Comparison of ENCODE assay signal across 1 worm cellular context in the genomic region with DNA sequence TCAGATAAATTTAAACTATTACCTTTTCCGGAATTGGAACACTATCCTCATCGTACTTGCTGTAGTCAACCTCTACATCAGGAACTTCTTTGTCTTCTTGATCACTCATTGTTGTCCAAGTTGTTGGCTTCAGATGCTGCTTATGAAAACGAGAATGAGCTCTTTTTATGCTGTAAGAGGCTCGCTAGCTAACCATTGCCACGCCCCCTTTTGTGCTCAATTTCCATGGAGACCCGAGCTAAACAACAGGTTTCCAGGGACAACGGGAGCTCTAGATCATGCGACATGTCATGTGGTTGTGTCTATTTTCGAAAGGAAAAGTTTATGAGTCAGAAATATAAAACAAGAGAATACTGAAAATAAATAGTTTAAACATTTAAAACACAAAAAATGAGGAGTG.
TF ChIP-seq lines count a peak whose summit lies in the region.

A gene (minus strand): TSS at position 131 of the 400 bp plus-strand sequence.

TF ChIP-seq in whole organism, L1 larva, 84 proteins besides CTCF, POLR2A, EP300 and RAD21 (continued from another document):
- TF ChIP-seq lin-14 (GFP tag; optimal IDR thresholded peaks at IDR 0.05; lab: Kevin White, UChicago) (no peak), nhr-47 (tag; optimal IDR thresholded peaks at IDR 0.05; lab: Kevin White, UChicago) (peak; percentile 53), swsn-7 (tag; optimal IDR thresholded peaks at IDR 0.05; lab: Kevin White, UChicago) (peak; percentile 5), lin-13 (GFP tag; optimal IDR thresholded peaks at IDR 0.05; lab: Kevin White, UChicago) (peak; percentile 5), sox-4 (tag; optimal IDR thresholded peaks at IDR 0.05; lab: Kevin White, UChicago) (peak; percentile 50), fkh-8 (tag; optimal IDR thresholded peaks at IDR 0.05; lab: Kevin White, UChicago) (peak; percentile 95)
